Worm (Caenorhabditis elegans) whole organism, early embryonic: ENCODE data around the gene F48G7.4.

ENCODE experiments used
- B0310.2 ChIP-seq: sonication (generic microtip); optimal IDR thresholded peaks from 2 replicates; lab custom pipeline; 2016; ENCODE audit warnings: mild to moderate bottlenecking, missing genetic modification characterization, missing compliant biosample characterization
- F13C5.2 ChIP-seq: sonication (generic microtip); optimal IDR thresholded peaks from 2 replicates; lab custom pipeline; 2017; ENCODE audit warnings: mild to moderate bottlenecking, missing genetic modification characterization, inconsistent platforms, missing compliant biosample characterization
- aly-1 ChIP-seq: sonication (generic microtip); optimal IDR thresholded peaks from 2 replicates; lab custom pipeline; 2016; ENCODE audit warnings: missing genetic modification characterization, missing compliant biosample characterization
- ama-1 ChIP-seq: fragments of 150-350 bp; optimal IDR thresholded peaks from 2 replicates; lab custom pipeline; 2014
- ceh-13 ChIP-seq: fragments of 200-800 bp; sonication (Bioruptor generic); optimal IDR thresholded peaks from 2 replicates; lab custom pipeline; 2018; ENCODE audit warnings: mild to moderate bottlenecking, missing genetic modification characterization, missing compliant biosample characterization
- ceh-36 ChIP-seq: sonication (generic microtip); optimal IDR thresholded peaks from 2 replicates; lab custom pipeline; 2016; ENCODE audit warnings: missing genetic modification characterization, inconsistent platforms, missing compliant biosample characterization
- ets-7 ChIP-seq: sonication (generic microtip); optimal IDR thresholded peaks from 2 replicates; lab custom pipeline; 2016; ENCODE audit warnings: missing genotype, missing genetic modification characterization, missing compliant biosample characterization
- flt-1 ChIP-seq: fragments of 200-800 bp; sonication (Bioruptor generic); IDR thresholded peaks from 2 replicates; pipeline ENCODE4 v1.3.6; 2022; ENCODE audit warnings: missing genetic modification characterization, missing compliant biosample characterization
- hmbx-1 ChIP-seq: sonication (generic microtip); optimal IDR thresholded peaks from 2 replicates; lab custom pipeline; 2016; ENCODE audit warnings: mild to moderate bottlenecking, missing genetic modification characterization, missing compliant biosample characterization
- hmg-4 ChIP-seq: fragments of 200-800 bp; sonication (Bioruptor generic); optimal IDR thresholded peaks from 2 replicates; lab custom pipeline; 2018; ENCODE audit warnings: mild to moderate bottlenecking, missing genetic modification characterization, missing compliant biosample characterization
- hnd-1 ChIP-seq: sonication (generic microtip); optimal IDR thresholded peaks from 2 replicates; lab custom pipeline; 2016; ENCODE audit warnings: missing genetic modification characterization, missing compliant biosample characterization
- pes-1 ChIP-seq: fragments of 200-800 bp; sonication (Bioruptor generic); IDR thresholded peaks from 2 replicates; pipeline ENCODE4 v1.3.6; 2022; ENCODE audit warnings: missing genetic modification reagents, missing genetic modification characterization, missing compliant biosample characterization
- scrt-1 ChIP-seq: fragments of 200-800 bp; sonication (Bioruptor generic); IDR thresholded peaks from 2 replicates; pipeline ENCODE4 v1.3.6; 2022; ENCODE audit warnings: missing genetic modification characterization, missing compliant biosample characterization
- sea-1 ChIP-seq: fragments of 200-800 bp; sonication (Bioruptor generic); conservative IDR thresholded peaks from 2 replicates; pipeline ENCODE4 v1.3.6; 2022; ENCODE audit warnings: missing genetic modification characterization, missing compliant biosample characterization
- tbx-11 ChIP-seq: fragments of 200-800 bp; sonication (Bioruptor generic); IDR thresholded peaks from 2 replicates; pipeline ENCODE4 v1.3.6; 2022; ENCODE audit warnings: missing genetic modification characterization, missing compliant biosample characterization
- tbx-37 ChIP-seq: fragments of 200-800 bp; sonication (Bioruptor generic); conservative IDR thresholded peaks from 2 replicates; pipeline ENCODE4 v1.3.6; 2022; ENCODE audit warnings: missing genetic modification reagents, missing genetic modification characterization, missing compliant biosample characterization
- tra-4 ChIP-seq: sonication (generic microtip); optimal IDR thresholded peaks from 2 replicates; lab custom pipeline; 2017; ENCODE audit warnings: missing genetic modification characterization, missing compliant biosample characterization

Gene F48G7.4

ce11 chrV:636281-636680 is 17.0 kb downstream of the F48G7.4 start, which contains the start of gene pals-31:
TSS of gene pals-31 (plus strand) at chrV:636581.
- no peak for TF ChIP-seq tbx-37 (GFP tag; lab: Robert Waterston, UW)
- no peak for TF ChIP-seq pes-1
- no peak for TF ChIP-seq scrt-1 (GFP tag; lab: Robert Waterston, UW)
- TF ChIP-seq tbx-11 (GFP tag; lab: Robert Waterston, UW) = no peak
- TF ChIP-seq F13C5.2 (tag; lab: Kevin White, UChicago) = no peak
- no peak for TF ChIP-seq ceh-36 (tag; lab: Kevin White, UChicago)
- no peak for TF ChIP-seq ets-7 (tag; lab: Kevin White, UChicago)
- no peak for TF ChIP-seq B0310.2
- TF ChIP-seq hmg-4 (GFP tag; lab: Kevin White, UChicago) = no peak
- TF ChIP-seq ceh-13 (GFP tag; lab: Kevin White, UChicago) = no peak
- no peak for TF ChIP-seq ama-1
- TF ChIP-seq hmbx-1 (tag; lab: Kevin White, UChicago) = no peak
- no peak for TF ChIP-seq hnd-1 (tag; lab: Kevin White, UChicago)
- no peak for TF ChIP-seq tra-4 (tag; lab: Kevin White, UChicago)

ce11 chrV:638328-638727 is 19.1 kb downstream of the F48G7.4 start, which contains the start of gene srj-37:
TSS of gene srj-37 (plus strand) at chrV:638628.
- TF ChIP-seq tra-4 (tag; lab: Kevin White, UChicago) (no peak), tbx-11 (GFP tag; lab: Robert Waterston, UW) (no peak), flt-1 (GFP tag; lab: Robert Waterston, UW) (no peak), tbx-37 (GFP tag; lab: Robert Waterston, UW) (no peak), ceh-36 (tag; lab: Kevin White, UChicago) (no peak), hnd-1 (tag; lab: Kevin White, UChicago) (no peak), sea-1 (GFP tag; lab: Robert Waterston, UW) (no peak), aly-1 (tag; lab: Kevin White, UChicago) (no peak)

- TF ChIP-seq hmbx-1 (tag; lab: Kevin White, UChicago) (no peak), pes-1 (no peak), hmg-4 (GFP tag; lab: Kevin White, UChicago) (no peak), tbx-37 (GFP tag; lab: Robert Waterston, UW) (no peak), flt-1 (GFP tag; lab: Robert Waterston, UW) (no peak), F13C5.2 (tag; lab: Kevin White, UChicago) (no peak), tra-4 (tag; lab: Kevin White, UChicago) (no peak), scrt-1 (GFP tag; lab: Robert Waterston, UW) (no peak), ceh-13 (GFP tag; lab: Kevin White, UChicago) (no peak), hnd-1 (tag; lab: Kevin White, UChicago) (no peak), ets-7 (tag; lab: Kevin White, UChicago) (no peak), tbx-11 (GFP tag; lab: Robert Waterston, UW) (no peak), aly-1 (tag; lab: Kevin White, UChicago) (no peak), B0310.2 (no peak), sea-1 (GFP tag; lab: Robert Waterston, UW) (no peak), ceh-36 (tag; lab: Kevin White, UChicago) (no peak), ama-1 (no peak)
These were observed 23.5 kb downstream of the F48G7.4 start, which contains the start of gene nhr-190 for ce11 chrV:642750-643149. TSS of gene nhr-190 (minus strand) at chrV:642924.

- TF ChIP-seq tra-4 (tag; lab: Kevin White, UChicago) (no peak), scrt-1 (GFP tag; lab: Robert Waterston, UW) (no peak), tbx-37 (GFP tag; lab: Robert Waterston, UW) (no peak), aly-1 (tag; lab: Kevin White, UChicago) (no peak), sea-1 (GFP tag; lab: Robert Waterston, UW) (no peak), hnd-1 (tag; lab: Kevin White, UChicago) (no peak), hmbx-1 (tag; lab: Kevin White, UChicago) (no peak), pes-1 (no peak), ama-1 (no peak), ets-7 (tag; lab: Kevin White, UChicago) (no peak), flt-1 (GFP tag; lab: Robert Waterston, UW) (no peak), tbx-11 (GFP tag; lab: Robert Waterston, UW) (no peak), B0310.2 (no peak), ceh-13 (GFP tag; lab: Kevin White, UChicago) (no peak), F13C5.2 (tag; lab: Kevin White, UChicago) (no peak), hmg-4 (GFP tag; lab: Kevin White, UChicago) (no peak), ceh-36 (tag; lab: Kevin White, UChicago) (no peak)
These were observed 26.9 kb downstream of the F48G7.4 start, which contains the start of gene F48G7.12 for ce11 chrV:646129-646528. TSS of gene F48G7.12 (minus strand) at chrV:646229.

ce11 chrV:646888-647287 is 27.6 kb downstream of the F48G7.4 start, which contains the start of gene ugt-42:
TSS of gene ugt-42 (plus strand) at chrV:647188.
- TF ChIP-seq tra-4 (tag; lab: Kevin White, UChicago) = no peak
- no peak for TF ChIP-seq hmg-4 (GFP tag; lab: Kevin White, UChicago)
- TF ChIP-seq ceh-13 (GFP tag; lab: Kevin White, UChicago) = no peak
- TF ChIP-seq F13C5.2 (tag; lab: Kevin White, UChicago) = no peak
- TF ChIP-seq pes-1 = no peak
- no peak for TF ChIP-seq hnd-1 (tag; lab: Kevin White, UChicago)
- TF ChIP-seq scrt-1 (GFP tag; lab: Robert Waterston, UW) = no peak
- TF ChIP-seq aly-1 (tag; lab: Kevin White, UChicago) = no peak
- no peak for TF ChIP-seq hmbx-1 (tag; lab: Kevin White, UChicago)
- no peak for TF ChIP-seq tbx-11 (GFP tag; lab: Robert Waterston, UW)
- TF ChIP-seq sea-1 (GFP tag; lab: Robert Waterston, UW) = no peak
- TF ChIP-seq B0310.2 = no peak
- no peak for TF ChIP-seq ets-7 (tag; lab: Kevin White, UChicago)
- TF ChIP-seq tbx-37 (GFP tag; lab: Robert Waterston, UW) = no peak
- no peak for TF ChIP-seq ama-1

- no peak for TF ChIP-seq sea-1 (GFP tag; lab: Robert Waterston, UW)
- no peak for TF ChIP-seq ceh-36 (tag; lab: Kevin White, UChicago)
- no peak for TF ChIP-seq ama-1
- TF ChIP-seq pes-1 = no peak
- no peak for TF ChIP-seq ceh-13 (GFP tag; lab: Kevin White, UChicago)
- no peak for TF ChIP-seq ets-7 (tag; lab: Kevin White, UChicago)
- TF ChIP-seq F13C5.2 (tag; lab: Kevin White, UChicago) = no peak
- no peak for TF ChIP-seq flt-1 (GFP tag; lab: Robert Waterston, UW)
- TF ChIP-seq B0310.2 = no peak
- TF ChIP-seq aly-1 (tag; lab: Kevin White, UChicago) = no peak
- no peak for TF ChIP-seq tra-4 (tag; lab: Kevin White, UChicago)
- no peak for TF ChIP-seq scrt-1 (GFP tag; lab: Robert Waterston, UW)
- TF ChIP-seq hmbx-1 (tag; lab: Kevin White, UChicago) = no peak
These were observed 33.7 kb downstream of the F48G7.4 start, which contains the start of gene srj-5 for ce11 chrV:652940-653339. TSS of gene srj-5 (minus strand) at chrV:653040.
